Fruit fly (Drosophila melanogaster): ENCODE measurements around the gene stg1.

The stg1 gene

DNA sequence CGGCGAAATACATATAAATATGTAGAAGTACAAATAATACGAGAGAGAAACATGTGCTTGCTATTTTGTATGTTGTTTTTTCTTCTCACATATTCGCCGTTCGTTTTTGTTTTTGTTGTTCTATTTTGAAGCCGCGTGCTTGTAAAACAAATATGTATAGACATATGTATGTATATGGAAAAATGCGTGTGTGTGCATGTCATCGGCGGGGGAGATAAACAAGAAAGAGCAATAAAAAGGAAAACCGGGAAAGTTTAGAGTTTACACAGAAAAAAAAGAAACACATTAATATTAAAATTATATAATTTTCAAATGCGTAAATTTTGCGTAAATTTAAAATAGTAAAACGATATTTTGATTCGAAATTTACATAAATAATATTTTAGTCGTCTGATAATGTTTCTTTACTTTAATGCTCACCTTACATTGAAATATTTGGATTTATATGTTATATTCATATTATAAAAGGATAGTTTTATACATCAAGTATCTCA lies 48.1 kb upstream of the stg1 start:
- TF ChIP-seq h (GFP tag; optimal IDR thresholded peaks at IDR 0.05) (no peak), lola (GFP tag; optimal IDR thresholded peaks at IDR 0.05) (no peak), woc (GFP tag; optimal IDR thresholded peaks at IDR 0.05) (no peak), tai (GFP tag; optimal IDR thresholded peaks at IDR 0.05) (no peak), Hnf4 (GFP tag; optimal IDR thresholded peaks at IDR 0.05) (no peak), N (GFP tag; optimal IDR thresholded peaks at IDR 0.05) (no peak), Myc (optimal IDR thresholded peaks at IDR 0.05) (no peak), GATAd (GFP tag; optimal IDR thresholded peaks at IDR 0.05) (no peak), fru (GFP tag; optimal IDR thresholded peaks at IDR 0.05) (no peak), usp (GFP tag; optimal IDR thresholded peaks at IDR 0.05) (no peak), CG32264 (GFP tag; optimal IDR thresholded peaks at IDR 0.05) (no peak), br (GFP tag; optimal IDR thresholded peaks at IDR 0.05) (no peak), Jra (GFP tag; optimal IDR thresholded peaks at IDR 0.05) (no peak), CG9705 (GFP tag; optimal IDR thresholded peaks at IDR 0.05) (no peak)

DNA sequence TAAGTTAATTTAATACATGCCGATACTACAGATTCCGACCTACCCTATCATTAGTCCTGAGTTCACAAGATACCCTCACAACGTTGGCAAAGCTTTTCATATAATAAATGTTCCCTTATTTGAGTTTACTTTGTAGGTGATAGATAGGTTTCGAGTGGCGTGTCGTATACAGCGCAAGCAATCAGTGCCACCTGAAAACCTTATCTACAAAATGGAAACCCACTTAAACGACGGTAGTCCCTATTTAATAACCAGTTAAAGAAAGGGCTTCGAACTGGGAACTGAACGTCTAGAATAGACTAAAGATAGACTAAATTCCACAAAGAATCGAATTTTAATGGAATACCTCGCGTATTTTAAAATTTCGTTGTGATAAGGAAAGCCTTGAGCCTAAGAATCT lies 47.5 kb upstream of the stg1 start:
- TF ChIP-seq ey (GFP tag; optimal IDR thresholded peaks at IDR 0.05), result no peak
- TF ChIP-seq N (GFP tag; optimal IDR thresholded peaks at IDR 0.05), result no peak
- no peak for TF ChIP-seq Sp1 (GFP tag; optimal IDR thresholded peaks at IDR 0.05)
- no peak for TF ChIP-seq HLH106 (tag; optimal IDR thresholded peaks at IDR 0.05)
- no peak for TF ChIP-seq Dif (GFP tag; optimal IDR thresholded peaks at IDR 0.05; ENCODE audit: partially characterized antibody)
- no peak for TF ChIP-seq woc (GFP tag; optimal IDR thresholded peaks at IDR 0.05)
- no peak for TF ChIP-seq sage (GFP tag; optimal IDR thresholded peaks at IDR 0.05)
- TF ChIP-seq h (GFP tag; optimal IDR thresholded peaks at IDR 0.05), result peak; percentile 3

DNA sequence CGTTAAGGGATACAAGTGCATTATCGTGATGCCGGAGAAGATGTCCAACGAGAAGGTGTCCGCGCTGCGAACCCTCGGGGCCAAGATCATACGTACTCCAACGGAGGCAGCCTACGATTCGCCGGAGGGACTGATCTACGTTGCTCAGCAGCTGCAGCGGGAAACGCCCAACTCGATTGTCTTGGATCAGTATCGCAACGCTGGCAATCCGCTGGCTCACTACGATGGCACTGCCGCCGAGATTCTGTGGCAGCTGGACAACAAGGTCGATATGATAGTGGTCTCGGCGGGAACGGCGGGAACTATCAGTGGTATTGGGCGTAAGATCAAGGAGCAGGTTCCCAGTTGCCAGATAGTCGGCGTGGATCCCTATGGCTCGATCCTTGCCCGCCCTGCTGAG lies 45.9 kb upstream of the stg1 start:
- no peak for TF ChIP-seq sv (GFP tag; optimal IDR thresholded peaks at IDR 0.05)
- no peak for TF ChIP-seq dl (GFP tag; optimal IDR thresholded peaks at IDR 0.05; ENCODE audit: insufficient read depth in 1 of 2, partially characterized antibody in 2 of 2)
- no peak for TF ChIP-seq h (GFP tag; optimal IDR thresholded peaks at IDR 0.05)
- no peak for TF ChIP-seq dmrt93B (GFP tag; optimal IDR thresholded peaks at IDR 0.05)
- TF ChIP-seq Vsx2 (GFP tag; optimal IDR thresholded peaks at IDR 0.05; ENCODE audit: partially characterized antibody), result no peak
- no peak for TF ChIP-seq Mio (GFP tag; optimal IDR thresholded peaks at IDR 0.05)
- TF ChIP-seq Jra (GFP tag; optimal IDR thresholded peaks at IDR 0.05), result no peak
- TF ChIP-seq CrebA (GFP tag; optimal IDR thresholded peaks at IDR 0.05; ENCODE audit: borderline replicate concordance), result no peak
- no peak for TF ChIP-seq HLH106 (tag; optimal IDR thresholded peaks at IDR 0.05)
- TF ChIP-seq Myc (optimal IDR thresholded peaks at IDR 0.05), result no peak
- TF ChIP-seq lola (GFP tag; optimal IDR thresholded peaks at IDR 0.05), result no peak

DNA sequence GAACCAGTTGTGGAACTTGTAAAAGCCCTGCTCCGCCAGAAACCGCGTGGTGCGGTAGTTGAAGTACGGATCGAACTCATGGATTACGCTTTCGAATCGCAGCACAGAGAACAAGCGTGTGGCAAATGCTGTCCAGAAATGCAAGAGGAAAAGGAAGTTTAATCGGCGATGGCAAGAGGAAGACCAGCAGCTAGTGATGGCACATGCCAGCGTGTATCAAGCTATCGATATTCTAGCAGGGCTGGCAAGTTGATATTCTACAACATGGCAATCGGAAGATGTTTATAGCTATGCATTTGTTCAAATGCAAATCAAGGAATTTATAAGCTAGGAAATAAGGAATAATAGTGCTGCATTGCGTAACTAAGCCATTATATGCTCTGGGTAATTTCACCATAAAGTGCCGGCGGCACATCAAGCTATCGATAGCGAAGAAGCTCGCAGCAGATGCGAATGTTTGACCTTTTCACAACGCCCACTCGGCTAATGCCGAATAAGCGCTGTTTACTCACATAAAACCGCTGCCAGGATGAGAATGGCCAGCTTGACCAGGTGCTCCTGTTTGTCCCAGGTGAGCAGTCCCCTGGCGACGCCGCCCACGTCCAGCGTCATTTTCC lies 40.4 kb upstream of the stg1 start:
- TF ChIP-seq foxo (GFP tag; optimal IDR thresholded peaks at IDR 0.05), result peak in 1 of 2 experiments; percentile 76
- TF ChIP-seq OdsH (GFP tag; optimal IDR thresholded peaks at IDR 0.05), result peak; percentile 36
- no peak for TF ChIP-seq Hr78 (GFP tag; optimal IDR thresholded peaks at IDR 0.05)
- TF ChIP-seq CrebA (GFP tag; optimal IDR thresholded peaks at IDR 0.05; ENCODE audit: borderline replicate concordance), result no peak
- TF ChIP-seq dmrt93B (GFP tag; optimal IDR thresholded peaks at IDR 0.05), result peak; percentile 76
- TF ChIP-seq usp (GFP tag; optimal IDR thresholded peaks at IDR 0.05), result no peak
- no peak for TF ChIP-seq brk (GFP tag; optimal IDR thresholded peaks at IDR 0.05)
- peak; percentile 76 for TF ChIP-seq h (GFP tag; optimal IDR thresholded peaks at IDR 0.05)
- peak; percentile 71 for TF ChIP-seq HLH106 (tag; optimal IDR thresholded peaks at IDR 0.05)
- TF ChIP-seq Hr83 (GFP tag; optimal IDR thresholded peaks at IDR 0.05; ENCODE audit: poor library complexity, severe bottlenecking), result peak; percentile 84
- TF ChIP-seq Abd-B (GFP tag; optimal IDR thresholded peaks at IDR 0.05), result no peak
- no peak for TF ChIP-seq pan (optimal IDR thresholded peaks at IDR 0.05)
- peak; percentile 45 for TF ChIP-seq woc (GFP tag; optimal IDR thresholded peaks at IDR 0.05)
- peak; percentile 83 for TF ChIP-seq Sp1 (GFP tag; optimal IDR thresholded peaks at IDR 0.05)
- peak; percentile 71 for TF ChIP-seq br (GFP tag; optimal IDR thresholded peaks at IDR 0.05)
- no peak for TF ChIP-seq GATAd (GFP tag; optimal IDR thresholded peaks at IDR 0.05)
- TF ChIP-seq Mio (GFP tag; optimal IDR thresholded peaks at IDR 0.05), result peak; percentile 38
- peak; percentile 80 for TF ChIP-seq sv (GFP tag; optimal IDR thresholded peaks at IDR 0.05)
- peak; percentile 65 for TF ChIP-seq fru (GFP tag; optimal IDR thresholded peaks at IDR 0.05)
- TF ChIP-seq CG9705 (GFP tag; optimal IDR thresholded peaks at IDR 0.05), result peak; percentile 83
- peak; percentile 43 for TF ChIP-seq ey (GFP tag; optimal IDR thresholded peaks at IDR 0.05)
- TF ChIP-seq Vsx2 (GFP tag; optimal IDR thresholded peaks at IDR 0.05; ENCODE audit: partially characterized antibody), result no peak
- TF ChIP-seq psq (GFP tag; optimal IDR thresholded peaks at IDR 0.05), result peak; percentile 28
- peak; percentile 83 for TF ChIP-seq rgr (GFP tag; optimal IDR thresholded peaks at IDR 0.05)
- TF ChIP-seq dsf (GFP tag; optimal IDR thresholded peaks at IDR 0.05; ENCODE audit: borderline replicate concordance), result no peak
- TF ChIP-seq Jra (GFP tag; optimal IDR thresholded peaks at IDR 0.05), result peak; percentile 56
- no peak for TF ChIP-seq sage (GFP tag; optimal IDR thresholded peaks at IDR 0.05)
- no peak for TF ChIP-seq Rel (GFP tag; optimal IDR thresholded peaks at IDR 0.05)
- TF ChIP-seq Rel (tag; optimal IDR thresholded peaks at IDR 0.05), result peak; percentile 52
- TF ChIP-seq Dfd (GFP tag; optimal IDR thresholded peaks at IDR 0.05), result no peak
- peak; percentile 30 for TF ChIP-seq Myc (optimal IDR thresholded peaks at IDR 0.05)
- no peak for TF ChIP-seq N (GFP tag; optimal IDR thresholded peaks at IDR 0.05)
- TF ChIP-seq Hnf4 (GFP tag; optimal IDR thresholded peaks at IDR 0.05), result peak; percentile 71
- no peak for TF ChIP-seq dl (GFP tag; optimal IDR thresholded peaks at IDR 0.05; ENCODE audit: insufficient read depth in 1 of 2, partially characterized antibody in 2 of 2)

All from whole organism, wandering third instar larva.